Worm (Caenorhabditis elegans) whole organism, late embryonic: ENCODE results near the gene F40B5.2.

Experiments used
- C08G9.2 ChIP-seq: sonication (generic microtip); optimal IDR thresholded peaks from 2 replicates; lab custom pipeline; 2016; ENCODE audit warnings: mild to moderate bottlenecking, missing genetic modification characterization, moderate library complexity, missing compliant biosample characterization
- F13H6.1 ChIP-seq: sonication (generic microtip); optimal IDR thresholded peaks from 2 replicates; lab custom pipeline; 2016; ENCODE audit warnings: missing genetic modification characterization, missing compliant biosample characterization
- K02D7.2 ChIP-seq: sonication (generic microtip); optimal IDR thresholded peaks from 2 replicates; lab custom pipeline; 2017; ENCODE audit warnings: mild to moderate bottlenecking, missing genetic modification characterization, missing compliant biosample characterization
- Y22D7AL.16 ChIP-seq: sonication (generic microtip); optimal IDR thresholded peaks from 2 replicates; lab custom pipeline; 2016; ENCODE audit warnings: missing genetic modification characterization, missing compliant biosample characterization
- ahr-1 ChIP-seq: sonication (generic microtip); optimal IDR thresholded peaks from 2 replicates; lab custom pipeline; 2016; ENCODE audit warnings: missing genetic modification characterization, missing compliant biosample characterization
- ama-1 ChIP-seq: fragments of 150-350 bp; optimal IDR thresholded peaks from 2 replicates; lab custom pipeline; 2014
- ceh-18 ChIP-seq: sonication (generic microtip); optimal IDR thresholded peaks from 2 replicates; lab custom pipeline; 2016; ENCODE audit warnings: missing genetic modification characterization, missing compliant biosample characterization
- ceh-2 ChIP-seq: sonication (generic microtip); optimal IDR thresholded peaks from 2 replicates; lab custom pipeline; 2016; ENCODE audit warnings: missing genotype, missing genetic modification characterization, missing compliant biosample characterization
- ceh-22 ChIP-seq: sonication (generic microtip); optimal IDR thresholded peaks from 2 replicates; lab custom pipeline; 2017; ENCODE audit warnings: missing biosample characterization, missing genetic modification characterization
- ceh-24 ChIP-seq: sonication (generic microtip); optimal IDR thresholded peaks from 2 replicates; lab custom pipeline; 2016; ENCODE audit warnings: mild to moderate bottlenecking, missing genetic modification characterization, missing compliant biosample characterization
- ceh-30 ChIP-seq: fragments of 150-350 bp; optimal IDR thresholded peaks from 2 replicates; lab custom pipeline; 2014; ENCODE audit warnings: missing biosample characterization, missing genetic modification characterization
- ceh-31 ChIP-seq: sonication (generic microtip); optimal IDR thresholded peaks from 2 replicates; lab custom pipeline; 2016; ENCODE audit warnings: missing genetic modification characterization, missing compliant biosample characterization
- ceh-34 ChIP-seq: sonication (generic microtip); optimal IDR thresholded peaks from 2 replicates; lab custom pipeline; 2016; ENCODE audit warnings: mild to moderate bottlenecking, missing genetic modification characterization, missing compliant biosample characterization
- che-1 ChIP-seq: sonication (generic microtip); optimal IDR thresholded peaks from 2 replicates; lab custom pipeline; 2016; ENCODE audit warnings: mild to moderate bottlenecking, missing genetic modification characterization, missing compliant biosample characterization
- dve-1 ChIP-seq: sonication (generic microtip); optimal IDR thresholded peaks from 2 replicates; lab custom pipeline; 2017; ENCODE audit warnings: antibody characterized with exemption, mild to moderate bottlenecking, missing genetic modification characterization, missing compliant biosample characterization
- elt-2 ChIP-seq: sonication (generic microtip); optimal IDR thresholded peaks from 2 replicates; lab custom pipeline; 2016; ENCODE audit warnings: missing genetic modification reagents, missing genetic modification characterization, missing compliant biosample characterization
- eyg-1 ChIP-seq: sonication (generic microtip); optimal IDR thresholded peaks from 2 replicates; lab custom pipeline; 2016; ENCODE audit warnings: missing genotype, missing genetic modification characterization, missing compliant biosample characterization
- fax-1 ChIP-seq: sonication (generic microtip); optimal IDR thresholded peaks from 2 replicates; lab custom pipeline; 2016; ENCODE audit warnings: missing genotype, missing genetic modification characterization, missing compliant biosample characterization
- fkh-10 ChIP-seq: fragments of 150-350 bp; optimal IDR thresholded peaks from 2 replicates; lab custom pipeline; 2014; ENCODE audit warnings: missing biosample characterization, missing genetic modification reagents, missing genetic modification characterization
- fkh-6 ChIP-seq: sonication (generic microtip); optimal IDR thresholded peaks from 2 replicates; lab custom pipeline; 2016; ENCODE audit warnings: missing genetic modification characterization, missing compliant biosample characterization
- gmeb-2 ChIP-seq: sonication (generic microtip); optimal IDR thresholded peaks from 2 replicates; lab custom pipeline; 2016; ENCODE audit warnings: missing genetic modification characterization, inconsistent platforms, missing compliant biosample characterization
- hlh-15 ChIP-seq: sonication (generic microtip); optimal IDR thresholded peaks from 2 replicates; lab custom pipeline; 2016; ENCODE audit warnings: missing genetic modification characterization, missing compliant biosample characterization
- lim-6 ChIP-seq: sonication (generic microtip); optimal IDR thresholded peaks from 2 replicates; lab custom pipeline; 2016; ENCODE audit warnings: missing genetic modification characterization, missing compliant biosample characterization
- lin-11 ChIP-seq: fragments of 200-800 bp; sonication (Bioruptor generic); optimal IDR thresholded peaks from 2 replicates; lab custom pipeline; 2018; ENCODE audit warnings: mild to moderate bottlenecking, missing genetic modification characterization, missing compliant biosample characterization
- mec-3 ChIP-seq: sonication (generic microtip); optimal IDR thresholded peaks from 2 replicates; lab custom pipeline; 2016; ENCODE audit warnings: borderline replicate concordance, missing genetic modification characterization, missing compliant biosample characterization
- nfya-1 ChIP-seq: sonication (generic microtip); optimal IDR thresholded peaks from 2 replicates; lab custom pipeline; 2017; ENCODE audit warnings: missing genetic modification characterization, mild to moderate bottlenecking, missing compliant biosample characterization, antibody characterized with exemption, moderate library complexity
- nhr-11 ChIP-seq: fragments of 150-350 bp; optimal IDR thresholded peaks from 2 replicates; lab custom pipeline; 2014; ENCODE audit warnings: missing biosample characterization, missing genetic modification characterization
- nhr-232 ChIP-seq: sonication (generic microtip); optimal IDR thresholded peaks from 2 replicates; lab custom pipeline; 2016; ENCODE audit warnings: missing genetic modification characterization, missing compliant biosample characterization
- odd-2 ChIP-seq: sonication (generic microtip); optimal IDR thresholded peaks from 2 replicates; lab custom pipeline; 2017; ENCODE audit warnings: antibody characterized with exemption, mild to moderate bottlenecking, missing genetic modification characterization, missing compliant biosample characterization
- pat-9 ChIP-seq: fragments of 200-800 bp; sonication (Bioruptor generic); optimal IDR thresholded peaks from 2 replicates; lab custom pipeline; 2018; ENCODE audit warnings: mild to moderate bottlenecking, missing genetic modification characterization, moderate library complexity, missing compliant biosample characterization
- pax-1 ChIP-seq: fragments of 150-350 bp; optimal IDR thresholded peaks from 2 replicates; lab custom pipeline; 2014; ENCODE audit warnings: missing biosample characterization, missing genetic modification characterization
- pha-2 ChIP-seq: sonication (generic microtip); optimal IDR thresholded peaks from 2 replicates; lab custom pipeline; 2017; ENCODE audit warnings: mild to moderate bottlenecking, missing genetic modification characterization, missing compliant biosample characterization
- pqm-1 ChIP-seq: sonication (generic microtip); optimal IDR thresholded peaks from 2 replicates; lab custom pipeline; 2016; ENCODE audit warnings: missing genetic modification characterization, missing compliant biosample characterization
- ref-2 ChIP-seq: sonication (generic microtip); optimal IDR thresholded peaks from 2 replicates; lab custom pipeline; 2016; ENCODE audit warnings: missing genetic modification characterization, missing compliant biosample characterization
- rnt-1 ChIP-seq: sonication (generic microtip); optimal IDR thresholded peaks from 2 replicates; lab custom pipeline; 2016; ENCODE audit warnings: missing genetic modification characterization, missing compliant biosample characterization
- sdc-2 ChIP-seq: sonication (generic microtip); optimal IDR thresholded peaks from 2 replicates; lab custom pipeline; 2016; ENCODE audit warnings: missing genotype, missing genetic modification characterization, missing compliant biosample characterization
- sox-4 ChIP-seq: sonication (generic microtip); optimal IDR thresholded peaks from 2 replicates; lab custom pipeline; 2017; ENCODE audit warnings: mild to moderate bottlenecking, missing genetic modification characterization, inconsistent platforms, missing compliant biosample characterization
- tbx-2 ChIP-seq: sonication (generic microtip); optimal IDR thresholded peaks from 2 replicates; lab custom pipeline; 2016; ENCODE audit warnings: missing genetic modification characterization, missing compliant biosample characterization
- tbx-7 ChIP-seq: sonication (generic microtip); optimal IDR thresholded peaks from 2 replicates; lab custom pipeline; 2016; ENCODE audit warnings: missing genotype, missing genetic modification characterization, missing compliant biosample characterization
- ttx-3 ChIP-seq: sonication (generic microtip); optimal IDR thresholded peaks from 2 replicates; lab custom pipeline; 2016; ENCODE audit warnings: missing genetic modification reagents, missing genetic modification characterization, missing compliant biosample characterization
- unc-3 ChIP-seq, 2 experiments: fragments of 200-800 bp in 1 of 2; sonication (Bioruptor generic) in 1 of 2; sonication (generic microtip) in 1 of 2; conservative IDR thresholded peaks in 1 of 2; optimal IDR thresholded peaks in 1 of 2; 2 replicates each; pipeline versions ENCODE4 v1.3.6 to Lab custom; 2016 to 2022; ENCODE audit warnings: missing compliant biosample characterization in 2 of 2, missing genetic modification characterization in 2 of 2, missing genetic modification reagents in 1 of 2
- unc-42 ChIP-seq: sonication (generic microtip); optimal IDR thresholded peaks from 2 replicates; lab custom pipeline; 2016; ENCODE audit warnings: missing genotype, missing genetic modification characterization, missing compliant biosample characterization
- unc-86 ChIP-seq: sonication (generic microtip); optimal IDR thresholded peaks from 2 replicates; lab custom pipeline; 2016; ENCODE audit warnings: missing genetic modification characterization, missing compliant biosample characterization
- zip-5 ChIP-seq: sonication (generic microtip); optimal IDR thresholded peaks from 2 replicates; lab custom pipeline; 2016; ENCODE audit warnings: missing genetic modification characterization, missing compliant biosample characterization
- ztf-16 ChIP-seq: sonication (generic microtip); optimal IDR thresholded peaks from 2 replicates; lab custom pipeline; 2017; ENCODE audit warnings: missing genetic modification characterization, missing compliant biosample characterization

The F40B5.2 gene

DNA sequence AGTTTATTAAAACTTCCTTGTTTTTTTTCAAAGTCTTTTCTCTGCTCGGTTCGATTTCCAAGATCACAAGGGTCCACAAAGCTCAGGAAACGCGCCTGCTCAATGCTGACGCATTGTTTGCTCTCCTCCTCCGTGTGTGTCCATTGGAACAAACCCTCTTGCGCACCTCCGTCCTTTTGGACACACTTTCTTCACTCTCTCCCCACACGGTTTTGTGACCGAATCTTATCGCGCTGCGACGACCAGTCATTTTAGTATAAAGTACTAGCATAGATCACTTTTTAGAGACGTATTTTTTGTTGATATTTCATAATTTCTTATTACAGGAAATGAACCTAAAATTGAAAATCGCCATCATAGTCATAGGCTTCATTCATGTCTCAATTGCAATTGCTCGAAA, 557 bp downstream of the F40B5.2 start (continued):
- peak; percentile 70 for TF ChIP-seq nfya-1 (tag; lab: Kevin White, UChicago)
- no peak for TF ChIP-seq ceh-24 (tag; lab: Kevin White, UChicago)
- TF ChIP-seq odd-2 (tag; lab: Kevin White, UChicago) = no peak
- TF ChIP-seq fkh-10 = no peak
- TF ChIP-seq pat-9 = no peak
- TF ChIP-seq ztf-16 = peak; percentile 1
- TF ChIP-seq K02D7.2 (tag; lab: Kevin White, UChicago) = no peak
- TF ChIP-seq Y22D7AL.16 (tag; lab: Kevin White, UChicago) = no peak
- TF ChIP-seq ceh-22 = no peak
- TF ChIP-seq gmeb-2 (tag; lab: Kevin White, UChicago) = no peak
- TF ChIP-seq lim-6 (tag; lab: Kevin White, UChicago) = no peak
- TF ChIP-seq fkh-6 (tag; lab: Kevin White, UChicago) = no peak
- peak; percentile 59 for TF ChIP-seq ref-2
- no peak for TF ChIP-seq hlh-15 (tag; lab: Kevin White, UChicago)
- TF ChIP-seq che-1 (tag; lab: Kevin White, UChicago) = no peak
- no peak for TF ChIP-seq pha-2 (tag; lab: Kevin White, UChicago)
- TF ChIP-seq tbx-7 (tag; lab: Kevin White, UChicago) = no peak
- peak; percentile 7 for TF ChIP-seq ttx-3
- no peak for TF ChIP-seq lin-11
- no peak for TF ChIP-seq ahr-1 (tag; lab: Kevin White, UChicago)
- no peak for TF ChIP-seq ceh-30 (tag; lab: Kevin White, UChicago)
- no peak for TF ChIP-seq pax-1 (tag; lab: Kevin White, UChicago)
- TF ChIP-seq unc-42 (tag; lab: Kevin White, UChicago) = peak; percentile 18
- no peak for TF ChIP-seq mec-3
- TF ChIP-seq fax-1 (tag; lab: Kevin White, UChicago) = no peak
- TF ChIP-seq dve-1 (tag; lab: Kevin White, UChicago) = no peak
- no peak for TF ChIP-seq C08G9.2 (tag; lab: Kevin White, UChicago)
- TF ChIP-seq ama-1 = no peak
- no peak for TF ChIP-seq nhr-11 (tag; lab: Kevin White, UChicago)
- peak; percentile 57 for TF ChIP-seq sdc-2 (tag; lab: Kevin White, UChicago)
- peak; percentile 70 for TF ChIP-seq elt-2 (tag; lab: Kevin White, UChicago)
- no peak for TF ChIP-seq rnt-1 (tag; lab: Kevin White, UChicago)
- no peak for TF ChIP-seq nhr-232 (tag; lab: Kevin White, UChicago)

ce11 chrX:8371906-8372305, 4.3 kb downstream of the F40B5.2 start, which contains the start of gene nep-15:
Gene nep-15 (plus strand): TSS chrX:8372206.
- TF ChIP-seq pat-9 = no peak
- no peak for TF ChIP-seq eyg-1 (tag; lab: Kevin White, UChicago)
- TF ChIP-seq elt-2 (tag; lab: Kevin White, UChicago) = no peak
- TF ChIP-seq unc-86 (tag; lab: Kevin White, UChicago) = no peak
- no peak for TF ChIP-seq ama-1
- TF ChIP-seq ceh-30 (tag; lab: Kevin White, UChicago) = no peak
- no peak for TF ChIP-seq ceh-24 (tag; lab: Kevin White, UChicago)
- TF ChIP-seq K02D7.2 (tag; lab: Kevin White, UChicago) = no peak
- TF ChIP-seq pqm-1 (tag; lab: Kevin White, UChicago) = no peak
- no peak for TF ChIP-seq fax-1 (tag; lab: Kevin White, UChicago)
- no peak for TF ChIP-seq zip-5 (tag; lab: Kevin White, UChicago)
- TF ChIP-seq, all 69 proteins: peak for 0

ce11 chrX:8378312-8378711, 10.7 kb downstream of the F40B5.2 start, which contains the start of gene tbc-18:
Gene tbc-18 (plus strand): TSS chrX:8378557.
- TF ChIP-seq dve-1 (tag; lab: Kevin White, UChicago) (no peak), tbx-2 (peak; percentile 37), ceh-18 (tag; lab: Kevin White, UChicago) (peak; percentile 41), ceh-34 (tag; lab: Kevin White, UChicago) (no peak), sox-4 (tag; lab: Kevin White, UChicago) (no peak), ceh-2 (tag; lab: Kevin White, UChicago) (no peak), ceh-31 (tag; lab: Kevin White, UChicago) (peak; percentile 66), nfya-1 (tag; lab: Kevin White, UChicago) (peak; percentile 58), unc-42 (tag; lab: Kevin White, UChicago) (peak; percentile 73), unc-3 (GFP tag; conservative IDR thresholded peaks at IDR 0.05; lab: Robert Waterston, UW) (no peak), unc-3 (tag; optimal IDR thresholded peaks at IDR 0.05; lab: Kevin White, UChicago) (no peak), F13H6.1 (no peak), eyg-1 (tag; lab: Kevin White, UChicago) (no peak)
